Worm (Caenorhabditis elegans): ENCODE measurements around the gene dhs-22.

DNA sequence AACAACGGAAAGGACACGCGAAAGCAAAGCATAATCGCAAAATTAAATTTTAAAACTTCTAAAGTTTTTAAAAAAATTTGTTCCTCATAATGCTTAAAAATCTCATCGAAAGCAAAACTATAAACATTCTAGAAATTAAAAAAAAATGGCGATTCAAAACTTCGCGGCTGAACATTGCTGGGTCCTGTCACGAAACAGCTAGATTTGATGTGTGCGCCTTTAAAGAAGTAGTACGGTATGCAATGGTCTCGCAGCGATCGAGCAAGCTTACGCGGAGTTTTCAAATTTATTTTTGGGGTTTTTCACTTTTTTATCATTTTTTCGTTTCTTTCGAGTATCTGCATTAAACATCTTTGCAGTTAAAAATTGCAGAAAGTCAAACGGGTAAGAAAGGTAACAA, 35.8 kb upstream of the dhs-22 start, which contains the start of gene coh-3:
- no peak for TF ChIP-seq tab-1 (GFP tag; IDR thresholded peaks at IDR 0.05)
- TF ChIP-seq klf-2 (GFP tag; conservative IDR thresholded peaks at IDR 0.05), result no peak
- TF ChIP-seq ref-1 (GFP tag; conservative IDR thresholded peaks at IDR 0.05), result no peak
- no peak for TF ChIP-seq ztf-29 (GFP tag; IDR thresholded peaks at IDR 0.05)
- TF ChIP-seq T22C8.4 (GFP tag; IDR thresholded peaks at IDR 0.05), result no peak
- TF ChIP-seq ztf-23 (GFP tag; IDR thresholded peaks at IDR 0.05), result no peak
